Fruit fly (Drosophila melanogaster): ENCODE data around the gene cal1.

cal1 gene

DNA sequence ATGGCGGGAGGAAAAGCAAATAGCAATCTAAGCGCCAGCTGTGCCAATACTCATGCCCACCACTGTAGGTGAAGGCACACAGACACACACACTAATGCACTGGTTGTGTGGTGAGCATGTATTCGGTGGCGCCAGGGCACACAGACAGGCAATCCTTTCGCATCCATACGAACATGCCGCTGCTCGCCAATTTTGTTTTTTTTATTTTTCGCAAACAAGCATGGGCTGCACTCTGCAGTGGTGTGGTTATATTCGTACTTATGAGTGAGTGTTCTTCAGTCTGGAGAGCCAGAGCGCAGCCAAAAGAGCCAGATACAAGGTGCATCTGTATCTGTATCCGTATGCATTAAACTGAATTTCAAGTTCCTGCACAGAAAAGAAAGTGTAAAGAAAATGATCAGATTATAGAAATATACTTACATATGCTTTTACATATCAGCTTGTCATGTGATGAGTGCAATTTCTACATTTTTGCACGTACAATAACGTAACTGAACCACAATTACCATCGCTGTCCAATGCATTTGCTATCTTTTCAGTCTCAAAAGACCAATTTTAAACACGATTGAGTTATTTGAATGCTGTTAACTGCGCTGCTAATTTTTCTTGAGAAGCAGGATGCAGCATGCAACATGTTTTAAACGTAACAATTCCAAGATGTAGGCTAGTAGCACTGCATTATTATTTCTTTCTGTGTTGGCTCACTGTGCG, 28.8 kb upstream of the cal1 start (continued):
- TF ChIP-seq CG16779 (GFP tag; IDR thresholded peaks at IDR 0.05): no peak
- TF ChIP-seq psq (GFP tag; optimal IDR thresholded peaks at IDR 0.05): no peak
- TF ChIP-seq Antp (GFP tag; optimal IDR thresholded peaks at IDR 0.05): no peak
- no peak for TF ChIP-seq CG4730 (GFP tag; IDR thresholded peaks at IDR 0.05)
- TF ChIP-seq H2.0 (GFP tag; IDR thresholded peaks at IDR 0.05): no peak
- TF ChIP-seq HLH54F (GFP tag; optimal IDR thresholded peaks at IDR 0.05): no peak
- TF ChIP-seq CG17612 (GFP tag; IDR thresholded peaks at IDR 0.05): no peak
- TF ChIP-seq CG1832 (GFP tag; optimal IDR thresholded peaks at IDR 0.05): no peak
- TF ChIP-seq gsb-n (tag; optimal IDR thresholded peaks at IDR 0.05): no peak
- no peak for TF ChIP-seq CG18764 (GFP tag; optimal IDR thresholded peaks at IDR 0.05)
- no peak for TF ChIP-seq CG30020 (tag; optimal IDR thresholded peaks at IDR 0.05)
- no peak for TF ChIP-seq Chrac-16 (GFP tag; optimal IDR thresholded peaks at IDR 0.05)
- TF ChIP-seq CG15073 (GFP tag; optimal IDR thresholded peaks at IDR 0.05): peak; percentile 93
- TF ChIP-seq sqz (GFP tag; optimal IDR thresholded peaks at IDR 0.05): no peak
- no peak for TF ChIP-seq amos (GFP tag; IDR thresholded peaks at IDR 0.05; ENCODE audit: partially characterized antibody)
- peak; percentile 14 for TF ChIP-seq CG1233 (GFP tag; optimal IDR thresholded peaks at IDR 0.05)
- TF ChIP-seq ham (GFP tag; IDR thresholded peaks at IDR 0.05): no peak
- no peak for TF ChIP-seq CG17829 (tag; optimal IDR thresholded peaks at IDR 0.05)
- TF ChIP-seq CG11398 (GFP tag; optimal IDR thresholded peaks at IDR 0.05): peak; percentile 2
- no peak for TF ChIP-seq Trl (optimal IDR thresholded peaks at IDR 0.05)
- no peak for TF ChIP-seq Trl (GFP tag; optimal IDR thresholded peaks at IDR 0.05)
- no peak for TF ChIP-seq NK7.1 (GFP tag; optimal IDR thresholded peaks at IDR 0.05)
- no peak for TF ChIP-seq Ets97D (GFP tag; optimal IDR thresholded peaks at IDR 0.05)
- TF ChIP-seq CG1603 (tag; optimal IDR thresholded peaks at IDR 0.05): peak; percentile 18
- TF ChIP-seq CG7839 (tag; optimal IDR thresholded peaks at IDR 0.05): peak; percentile 10
- no peak for TF ChIP-seq exex (tag; optimal IDR thresholded peaks at IDR 0.05)
- no peak for TF ChIP-seq CG17912 (GFP tag; optimal IDR thresholded peaks at IDR 0.05)
- TF ChIP-seq D (optimal IDR thresholded peaks at IDR 0.05): no peak
- peak; percentile 27 for TF ChIP-seq D (GFP tag; optimal IDR thresholded peaks at IDR 0.05)
- TF ChIP-seq CG4820 (GFP tag; optimal IDR thresholded peaks at IDR 0.05): peak; percentile 12
- no peak for TF ChIP-seq CG16815 (GFP tag; optimal IDR thresholded peaks at IDR 0.05)
- TF ChIP-seq NfI (GFP tag; optimal IDR thresholded peaks at IDR 0.05): no peak
- TF ChIP-seq CG8290 (GFP tag; optimal IDR thresholded peaks at IDR 0.05): no peak
- TF ChIP-seq CG8290 (tag; optimal IDR thresholded peaks at IDR 0.05): peak in 1 of 2 experiments; percentile 32
- TF ChIP-seq Deaf1 (tag; optimal IDR thresholded peaks at IDR 0.05): no peak
- TF ChIP-seq CG16863 (GFP tag; optimal IDR thresholded peaks at IDR 0.05): no peak
- TF ChIP-seq oc (tag; optimal IDR thresholded peaks at IDR 0.05): no peak
- TF ChIP-seq phol (tag; optimal IDR thresholded peaks at IDR 0.05): peak; percentile 49
- no peak for TF ChIP-seq corto (GFP tag; optimal IDR thresholded peaks at IDR 0.05)
- TF ChIP-seq CG7556 (GFP tag; optimal IDR thresholded peaks at IDR 0.05): no peak
- no peak for TF ChIP-seq Sry-δ (GFP tag; optimal IDR thresholded peaks at IDR 0.05)
- TF ChIP-seq chif (GFP tag; optimal IDR thresholded peaks at IDR 0.05): peak; percentile 17 to 21
- no peak for TF ChIP-seq CHES-1-like (GFP tag; optimal IDR thresholded peaks at IDR 0.05)
- TF ChIP-seq CG10321 (GFP tag; IDR thresholded peaks at IDR 0.05): no peak
- no peak for TF ChIP-seq HLHmδ (GFP tag; optimal IDR thresholded peaks at IDR 0.05)
- TF ChIP-seq CG2712 (tag; optimal IDR thresholded peaks at IDR 0.05): peak; percentile 4
- TF ChIP-seq CG10654 (GFP tag; optimal IDR thresholded peaks at IDR 0.05): no peak
- TF ChIP-seq CG12104 (GFP tag; optimal IDR thresholded peaks at IDR 0.05): no peak
- no peak for TF ChIP-seq CG7987 (GFP tag; optimal IDR thresholded peaks at IDR 0.05)
- TF ChIP-seq crp (GFP tag; optimal IDR thresholded peaks at IDR 0.05): no peak
- TF ChIP-seq B-H1 (GFP tag; IDR thresholded peaks at IDR 0.05): no peak
- TF ChIP-seq Usf (GFP tag; optimal IDR thresholded peaks at IDR 0.05): no peak

All from whole organism, embryonic.